Fruit fly (Drosophila melanogaster) S2 (cell line): ENCODE measurements around the gene Osi20.

ENCODE experiments used
- CG8478 ChIP-seq: fragments of >200 bp; optimal IDR thresholded peaks from 2 replicates; lab custom pipeline; 2018
- CTCF ChIP-seq, 2 experiments: fragments of >200 bp; optimal IDR thresholded peaks; 2 replicates each; lab custom pipeline; 2018

DNA sequence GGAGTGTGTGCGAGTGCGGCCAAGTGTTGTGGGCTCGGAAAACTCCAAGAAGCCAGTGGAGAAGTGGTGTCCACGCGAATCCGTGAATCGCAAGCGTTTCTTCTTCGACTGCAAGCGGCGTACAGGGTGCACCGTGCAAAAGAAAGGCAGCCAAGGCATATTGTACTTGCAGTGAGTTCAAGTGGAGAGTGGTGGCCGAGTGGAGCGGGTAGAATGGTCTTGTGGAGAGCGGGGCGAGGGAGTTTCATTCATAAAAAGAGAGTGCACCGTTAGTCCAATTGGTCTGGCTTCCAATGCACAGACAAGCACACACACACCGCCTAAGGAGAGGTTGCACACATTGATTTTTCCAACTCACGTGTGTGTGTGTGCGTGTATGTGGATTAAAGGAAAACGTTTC, 11.3 kb downstream of the Osi20 start:
- TF ChIP-seq CG8478 (lab: Kevin White, UChicago) (no peak), CTCF (optimal IDR thresholded peaks at IDR 0.05; lab: Kevin White, UChicago) (no peak)
